Fruit fly (Drosophila melanogaster) S2 (cell line): Measurements from ENCODE around the gene Adi1.

Experiments used
- CG8478 ChIP-seq: fragments of >200 bp; optimal IDR thresholded peaks from 2 replicates; lab custom pipeline; 2018
- CTCF ChIP-seq, 2 experiments: fragments of >200 bp; optimal IDR thresholded peaks; 2 replicates each; lab custom pipeline; 2018

DNA sequence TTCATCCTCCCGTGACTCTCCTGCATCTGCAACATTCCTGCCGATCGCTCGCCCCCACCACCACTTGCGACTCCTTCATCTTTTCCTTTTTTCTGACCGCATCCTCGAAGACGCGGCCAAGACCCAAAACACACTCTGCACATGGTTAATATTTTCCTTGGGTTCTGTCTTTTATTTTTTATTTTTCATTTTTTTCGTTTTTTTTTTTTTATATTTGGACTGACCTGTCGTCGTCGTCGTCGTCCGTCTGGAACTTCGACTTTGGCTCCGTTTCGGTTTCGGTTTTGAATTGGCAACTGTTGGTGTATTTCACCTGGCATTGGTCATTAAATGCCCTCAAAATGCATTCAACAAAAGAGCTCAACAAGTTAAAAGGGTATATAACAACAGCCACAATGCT lies 48.8 kb downstream of the Adi1 start:
- TF ChIP-seq CTCF (optimal IDR thresholded peaks at IDR 0.05; lab: Kevin White, UChicago): no peak
- no peak for TF ChIP-seq CG8478 (lab: Kevin White, UChicago)
